Worm (Caenorhabditis elegans): ENCODE measurements around the gene K11D12.6.
A peak's percentile ranks its signal among the peaks of the same experiment; 100 is the strongest.

Gene K11D12.6

ce11 chrV:5032176-5032575 lies 2.8 kb downstream of the K11D12.6 start (continued):
- TF ChIP-seq ztf-11 (tag; optimal IDR thresholded peaks at IDR 0.05) = no peak

- TF ChIP-seq nhr-6 (tag; optimal IDR thresholded peaks at IDR 0.05) = no peak
- no peak for TF ChIP-seq ztf-4 (tag; optimal IDR thresholded peaks at IDR 0.05)
- no peak for TF ChIP-seq ztf-1 (GFP tag; conservative IDR thresholded peaks at IDR 0.05)
- TF ChIP-seq skn-1 (tag; optimal IDR thresholded peaks at IDR 0.05) = no peak
- no peak for TF ChIP-seq nhr-129 (tag; optimal IDR thresholded peaks at IDR 0.05)
- TF ChIP-seq R02D3.7 (tag; optimal IDR thresholded peaks at IDR 0.05) = no peak
- TF ChIP-seq snpc-4 (tag; optimal IDR thresholded peaks at IDR 0.05) = no peak
- no peak for TF ChIP-seq nhr-25 (tag; optimal IDR thresholded peaks at IDR 0.05)
- no peak for TF ChIP-seq nhr-10 (tag; optimal IDR thresholded peaks at IDR 0.05)
- no peak for TF ChIP-seq ZK546.5 (tag; optimal IDR thresholded peaks at IDR 0.05)
Observed at ce11 chrV:5031764-5032163, 3.2 kb downstream of the K11D12.6 start.

ce11 chrV:5030715-5031114 lies 4.2 kb downstream of the K11D12.6 start, which contains the start of gene swt-7:
TSS of gene swt-7 (minus strand) at chrV:5030815.
- TF ChIP-seq sem-4 (tag; optimal IDR thresholded peaks at IDR 0.05) (no peak), skn-1 (tag; optimal IDR thresholded peaks at IDR 0.05) (no peak), nhr-11 (tag; optimal IDR thresholded peaks at IDR 0.05) (no peak), unc-39 (tag; optimal IDR thresholded peaks at IDR 0.05) (no peak), Y55F3AM.14 (GFP tag; optimal IDR thresholded peaks at IDR 0.05) (no peak), zag-1 (tag; optimal IDR thresholded peaks at IDR 0.05) (no peak), crh-2 (tag; optimal IDR thresholded peaks at IDR 0.05) (no peak), ceh-16 (tag; optimal IDR thresholded peaks at IDR 0.05) (no peak), ZK546.5 (tag; optimal IDR thresholded peaks at IDR 0.05) (no peak), egl-27 (tag; optimal IDR thresholded peaks at IDR 0.05) (no peak), unc-55 (GFP tag; optimal IDR thresholded peaks at IDR 0.05) (no peak), mab-5 (tag; optimal IDR thresholded peaks at IDR 0.05) (no peak), lin-11 (tag; optimal IDR thresholded peaks at IDR 0.05) (no peak)

- TF ChIP-seq nhr-21 (tag; optimal IDR thresholded peaks at IDR 0.05) (no peak), nhr-25 (tag; optimal IDR thresholded peaks at IDR 0.05) (no peak), elt-3 (tag; optimal IDR thresholded peaks at IDR 0.05) (no peak), lin-39 (tag; optimal IDR thresholded peaks at IDR 0.05) (no peak), ZK546.5 (tag; optimal IDR thresholded peaks at IDR 0.05) (no peak), ceh-82 (tag; optimal IDR thresholded peaks at IDR 0.05) (no peak), ztf-1 (GFP tag; conservative IDR thresholded peaks at IDR 0.05) (no peak), elt-1 (tag; optimal IDR thresholded peaks at IDR 0.05) (no peak), mbf-1 (tag; optimal IDR thresholded peaks at IDR 0.05) (no peak), unc-39 (tag; optimal IDR thresholded peaks at IDR 0.05) (no peak), ztf-4 (tag; optimal IDR thresholded peaks at IDR 0.05) (no peak), nhr-12 (tag; optimal IDR thresholded peaks at IDR 0.05) (no peak), ztf-11 (tag; optimal IDR thresholded peaks at IDR 0.05) (no peak), nhr-129 (tag; optimal IDR thresholded peaks at IDR 0.05) (no peak), crh-2 (tag; optimal IDR thresholded peaks at IDR 0.05) (peak; percentile 44), sma-9 (GFP tag; optimal IDR thresholded peaks at IDR 0.05) (peak; percentile 29), sma-9 (tag; optimal IDR thresholded peaks at IDR 0.05) (no peak), fos-1 (tag; optimal IDR thresholded peaks at IDR 0.05) (peak; percentile 97), nhr-10 (tag; optimal IDR thresholded peaks at IDR 0.05) (no peak), F13H6.1 (tag; optimal IDR thresholded peaks at IDR 0.05) (peak; percentile 13), unc-55 (GFP tag; optimal IDR thresholded peaks at IDR 0.05) (no peak), nhr-11 (tag; optimal IDR thresholded peaks at IDR 0.05) (no peak), alr-1 (tag; optimal IDR thresholded peaks at IDR 0.05) (no peak), nhr-77 (tag; optimal IDR thresholded peaks at IDR 0.05) (no peak), snpc-4 (tag; optimal IDR thresholded peaks at IDR 0.05) (no peak)
Observed at ce11 chrV:5030212-5030611, 4.7 kb downstream of the K11D12.6 start.

ce11 chrV:5027640-5028039 lies 7.3 kb downstream of the K11D12.6 start, which contains the start of gene cpt-4:
TSS of gene cpt-4 (minus strand) at chrV:5027723.
- no peak for TF ChIP-seq gmeb-1 (tag; optimal IDR thresholded peaks at IDR 0.05)
- no peak for TF ChIP-seq C34F6.9 (tag; optimal IDR thresholded peaks at IDR 0.05)
- TF ChIP-seq alr-1 (tag; optimal IDR thresholded peaks at IDR 0.05) = no peak
- no peak for TF ChIP-seq lsy-2 (tag; optimal IDR thresholded peaks at IDR 0.05)
- no peak for TF ChIP-seq nhr-129 (tag; optimal IDR thresholded peaks at IDR 0.05)
- TF ChIP-seq sem-4 (tag; optimal IDR thresholded peaks at IDR 0.05) = no peak
- no peak for TF ChIP-seq snpc-4 (tag; optimal IDR thresholded peaks at IDR 0.05)
- TF ChIP-seq mdl-1 (tag; optimal IDR thresholded peaks at IDR 0.05) = peak; percentile 10 to 24
- TF ChIP-seq skn-1 (tag; optimal IDR thresholded peaks at IDR 0.05) = no peak
- peak; percentile 10 for TF ChIP-seq nhr-21 (tag; optimal IDR thresholded peaks at IDR 0.05)
- peak; percentile 58 for TF ChIP-seq Y55F3AM.14 (GFP tag; optimal IDR thresholded peaks at IDR 0.05)
- TF ChIP-seq elt-1 (tag; optimal IDR thresholded peaks at IDR 0.05) = no peak
- TF ChIP-seq fos-1 (tag; optimal IDR thresholded peaks at IDR 0.05) = peak; percentile 92
- TF ChIP-seq egl-27 (tag; optimal IDR thresholded peaks at IDR 0.05) = no peak
- no peak for TF ChIP-seq sma-3 (GFP tag; optimal IDR thresholded peaks at IDR 0.05)
- TF ChIP-seq ceh-16 (tag; optimal IDR thresholded peaks at IDR 0.05) = no peak
- TF ChIP-seq crh-2 (tag; optimal IDR thresholded peaks at IDR 0.05) = peak; percentile 47
- TF ChIP-seq F13H6.1 (tag; optimal IDR thresholded peaks at IDR 0.05) = peak; percentile 25
- no peak for TF ChIP-seq blmp-1 (tag; optimal IDR thresholded peaks at IDR 0.05; ENCODE audit: insufficient read depth)
- no peak for TF ChIP-seq nhr-237 (tag; optimal IDR thresholded peaks at IDR 0.05)
- no peak for TF ChIP-seq peb-1 (tag; optimal IDR thresholded peaks at IDR 0.05)
- TF ChIP-seq sma-9 (GFP tag; optimal IDR thresholded peaks at IDR 0.05) = peak; percentile 80
- TF ChIP-seq sma-9 (tag; optimal IDR thresholded peaks at IDR 0.05) = no peak

Measured in whole organism, L2 larva.